Fruit fly (Drosophila melanogaster): ENCODE measurements around the gene CG3407.
A peak's percentile ranks its signal among the peaks of the same experiment; 100 is the strongest.

CG3407 gene

dm6 chr2L:3855528-3856189, 42.4 kb upstream of the CG3407 start (continued):
- TF ChIP-seq Taf1 (GFP tag; IDR thresholded peaks at IDR 0.05) (no peak), CG4707 (GFP tag; optimal IDR thresholded peaks at IDR 0.05) (peak; percentile 30), CG17829 (tag; optimal IDR thresholded peaks at IDR 0.05) (no peak), trem (tag; optimal IDR thresholded peaks at IDR 0.05) (no peak), ems (GFP tag; optimal IDR thresholded peaks at IDR 0.05) (no peak), CG3163 (GFP tag; optimal IDR thresholded peaks at IDR 0.05) (no peak), Side (GFP tag; optimal IDR thresholded peaks at IDR 0.05) (no peak), dysf (GFP tag; IDR thresholded peaks at IDR 0.05) (peak; percentile 41; the same call in 1 of the 3 replicates), Dad (GFP tag; optimal IDR thresholded peaks at IDR 0.05) (no peak), chinmo (GFP tag; IDR thresholded peaks at IDR 0.05; ENCODE audit: partially characterized antibody) (no peak), MESR4 (GFP tag; optimal IDR thresholded peaks at IDR 0.05) (no peak), CG3847 (GFP tag; IDR thresholded peaks at IDR 0.05) (no peak), CG2712 (tag; optimal IDR thresholded peaks at IDR 0.05) (peak; percentile 40), CG9609 (GFP tag; optimal IDR thresholded peaks at IDR 0.05) (no peak), Dref (GFP tag; IDR thresholded peaks at IDR 0.05) (no peak), sd (tag; optimal IDR thresholded peaks at IDR 0.05) (peak; percentile 36), abd-A (tag; optimal IDR thresholded peaks at IDR 0.05) (no peak), sqz (GFP tag; optimal IDR thresholded peaks at IDR 0.05) (no peak), CG6654 (GFP tag; optimal IDR thresholded peaks at IDR 0.05) (no peak), CG12071 (GFP tag; optimal IDR thresholded peaks at IDR 0.05) (no peak), CG6813 (GFP tag; optimal IDR thresholded peaks at IDR 0.05) (no peak), CG2120 (GFP tag; optimal IDR thresholded peaks at IDR 0.05) (no peak), Hr51 (GFP tag; optimal IDR thresholded peaks at IDR 0.05) (peak in 1 of 2 experiments; percentile 36), CG1603 (tag; optimal IDR thresholded peaks at IDR 0.05) (peak; percentile 3), row (GFP tag; IDR thresholded peaks at IDR 0.05) (peak; percentile 13; the same call in 1 of the 3 replicates), CG33213 (GFP tag; optimal IDR thresholded peaks at IDR 0.05) (no peak), E2f2 (GFP tag; IDR thresholded peaks at IDR 0.05) (0 out of 2 replicates have a peak, but pooled peaks have one; percentile 11), zfh1 (GFP tag; IDR thresholded peaks at IDR 0.05) (no peak), CG3065 (GFP tag; optimal IDR thresholded peaks at IDR 0.05) (no peak), toy (GFP tag; IDR thresholded peaks at IDR 0.05) (no peak), bowl (GFP tag; IDR thresholded peaks at IDR 0.05) (no peak), knrl (GFP tag; IDR thresholded peaks at IDR 0.05; ENCODE audit: partially characterized antibody) (no peak), slp2 (GFP tag; optimal IDR thresholded peaks at IDR 0.05) (no peak), Stat92E (GFP tag; optimal IDR thresholded peaks at IDR 0.05) (no peak), HmgZ (tag; optimal IDR thresholded peaks at IDR 0.05) (no peak), CG5245 (GFP tag; optimal IDR thresholded peaks at IDR 0.05) (no peak), dati (GFP tag; IDR thresholded peaks at IDR 0.05) (no peak), CG1832 (GFP tag; optimal IDR thresholded peaks at IDR 0.05) (no peak), CG2889 (GFP tag; IDR thresholded peaks at IDR 0.05) (no peak), CG17568 (GFP tag; optimal IDR thresholded peaks at IDR 0.05) (no peak), CG32532 (GFP tag; IDR thresholded peaks at IDR 0.05) (no peak), Meics (GFP tag; optimal IDR thresholded peaks at IDR 0.05) (no peak), Sin3A (optimal IDR thresholded peaks at IDR 0.05) (no peak), jing (GFP tag; optimal IDR thresholded peaks at IDR 0.05) (no peak), CG12659 (GFP tag; optimal IDR thresholded peaks at IDR 0.05) (no peak), CG7372 (GFP tag; IDR thresholded peaks at IDR 0.05) (no peak), chm (GFP tag; IDR thresholded peaks at IDR 0.05) (no peak), Fer2 (tag; optimal IDR thresholded peaks at IDR 0.05) (no peak), dmrt99B (tag; optimal IDR thresholded peaks at IDR 0.05) (peak; percentile 52), Doc2 (GFP tag; IDR thresholded peaks at IDR 0.05) (no peak), CG17328 (GFP tag; IDR thresholded peaks at IDR 0.05) (0 out of 2 replicates have a peak, but pooled peaks have one; percentile 6)

Data from whole organism, embryonic.